Fruit fly (Drosophila melanogaster) whole organism, prepupa: ENCODE results near the gene Charon.

Experiments used
- Blimp-1 ChIP-seq: fragments of 200-800 bp; sonication (Bioruptor generic); optimal IDR thresholded peaks from 3 replicates; lab custom pipeline; 2017; ENCODE audit warnings: missing biosample characterization, missing genetic modification characterization, mild to moderate bottlenecking, moderate library complexity, missing genetic modification reagents
- CG10669 ChIP-seq: fragments of 200-800 bp; sonication (Bioruptor generic); optimal IDR thresholded peaks from 3 replicates; lab custom pipeline; 2018; ENCODE audit warnings: missing biosample characterization, mild to moderate bottlenecking, missing genetic modification characterization, moderate library complexity
- CG3032 ChIP-seq: fragments of 200-800 bp; optimal IDR thresholded peaks from 2 replicates; lab custom pipeline; 2019; ENCODE audit warnings: missing biosample characterization, mild to moderate bottlenecking, missing genetic modification characterization, moderate library complexity
- CG34406 ChIP-seq: fragments of 200-800 bp; sonication (Bioruptor generic); optimal IDR thresholded peaks from 3 replicates; lab custom pipeline; 2016; ENCODE audit warnings: missing biosample characterization, missing genetic modification characterization
- CG6163 ChIP-seq: fragments of 200-800 bp; sonication (Bioruptor generic); IDR thresholded peaks from 3 replicates; pipeline ENCODE4 v1.3.6; 2022; ENCODE audit warnings: missing biosample characterization, missing genetic modification characterization
- CG6276 ChIP-seq: fragments of 200-800 bp; sonication (Bioruptor generic); optimal IDR thresholded peaks from 2 replicates; lab custom pipeline; 2017; ENCODE audit warnings: missing biosample characterization, mild to moderate bottlenecking, missing genetic modification characterization
- CG8319 ChIP-seq: fragments of 200-800 bp; sonication (Bioruptor generic); optimal IDR thresholded peaks from 3 replicates; lab custom pipeline; 2016; ENCODE audit warnings: missing biosample characterization, missing genetic modification characterization
- Gug ChIP-seq: fragments of 200-800 bp; sonication (Bioruptor generic); IDR thresholded peaks from 2 replicates; pipeline ENCODE4 v1.3.6; 2022; ENCODE audit warnings: missing biosample characterization, missing genetic modification characterization
- Hr39 ChIP-seq: fragments of 200-800 bp; sonication (Bioruptor generic); optimal IDR thresholded peaks from 2 replicates; lab custom pipeline; 2016; ENCODE audit warnings: missing biosample characterization, missing genetic modification characterization
- Met ChIP-seq: fragments of 200-800 bp; sonication (Bioruptor generic); optimal IDR thresholded peaks from 3 replicates; lab custom pipeline; 2016; ENCODE audit warnings: missing biosample characterization, missing genetic modification characterization
- dac ChIP-seq: fragments of 200-800 bp; sonication (Bioruptor generic); optimal IDR thresholded peaks from 2 replicates; lab custom pipeline; 2017; ENCODE audit warnings: missing biosample characterization, mild to moderate bottlenecking, missing genetic modification characterization
- salr ChIP-seq, 2 experiments: fragments of 200-800 bp; sonication (Bioruptor generic); optimal IDR thresholded peaks; 3 replicates each; lab custom pipeline; 2016 to 2018; ENCODE audit warnings: missing biosample characterization in 2 of 2, missing genetic modification characterization in 2 of 2, mild to moderate bottlenecking in 1 of 2
- ss ChIP-seq, 2 experiments: fragments of 200-800 bp; sonication (Bioruptor generic); optimal IDR thresholded peaks; 2 replicates in 1 of 2; 3 replicates in 1 of 2; lab custom pipeline; 2017 to 2018; ENCODE audit warnings: mild to moderate bottlenecking in 2 of 2, missing biosample characterization in 2 of 2, missing genetic modification characterization in 2 of 2, moderate library complexity in 1 of 2

dm6 chr2L:1134011-1134743, 38.4 kb downstream of the Charon start, which contains the start of the genes Iris and CG4577:
- no peak for TF ChIP-seq CG10669 (GFP tag; lab: Kevin White, UChicago)
- no peak for TF ChIP-seq CG3032 (tag; lab: Kevin White, UChicago)
- TF ChIP-seq dac (GFP tag; lab: Kevin White, UChicago) = no peak
- TF ChIP-seq Hr39 (GFP tag; lab: Kevin White, UChicago) = no peak
- no peak for TF ChIP-seq CG6276
- no peak for TF ChIP-seq Gug (GFP tag; lab: Robert Waterston, UW)
- no peak for TF ChIP-seq ss (GFP tag; optimal IDR thresholded peaks at IDR 0.05; lab: Kevin White, UChicago)
- no peak for TF ChIP-seq Met (GFP tag; lab: Kevin White, UChicago)
- TF ChIP-seq Blimp-1 (GFP tag; lab: Kevin White, UChicago) = no peak
- TF ChIP-seq CG6163 = no peak
- no peak for TF ChIP-seq CG34406 (GFP tag; lab: Kevin White, UChicago)
- TF ChIP-seq salr (GFP tag; optimal IDR thresholded peaks at IDR 0.05; lab: Kevin White, UChicago) = no peak
- no peak for TF ChIP-seq CG8319 (GFP tag; lab: Kevin White, UChicago)
